Fruit fly (Drosophila melanogaster) whole organism, wandering third instar larva: Measurements from ENCODE around the gene NPFR.

ENCODE experiments used
- Abd-B ChIP-seq: fragments of >200 bp; optimal IDR thresholded peaks from 2 replicates; lab custom pipeline; 2017; ENCODE audit warnings: missing biosample characterization, missing genetic modification characterization
- CG32264 ChIP-seq: fragments of 200-800 bp; sonication (Bioruptor generic); optimal IDR thresholded peaks from 2 replicates; lab custom pipeline; 2016; ENCODE audit warnings: missing biosample characterization, missing genetic modification characterization
- CrebA ChIP-seq: fragments of 200-800 bp; sonication (Bioruptor generic); optimal IDR thresholded peaks from 2 replicates; lab custom pipeline; 2016; ENCODE audit warnings: missing biosample characterization, mild to moderate bottlenecking, missing genetic modification characterization, borderline replicate concordance
- Dfd ChIP-seq: fragments of >200 bp; optimal IDR thresholded peaks from 2 replicates; lab custom pipeline; 2017; ENCODE audit warnings: missing biosample characterization, missing genetic modification characterization
- Dif ChIP-seq: fragments of 200-275, 200-300 bp; sonication (Bioruptor generic); optimal IDR thresholded peaks from 2 replicates; lab custom pipeline; 2018; ENCODE audit warnings: missing biosample characterization, missing genetic modification characterization; ENCODE audit not compliant: partially characterized antibody
- HLH106 ChIP-seq: fragments of 200-800 bp; optimal IDR thresholded peaks from 3 replicates; lab custom pipeline; 2019; ENCODE audit warnings: missing biosample characterization, mild to moderate bottlenecking, missing genetic modification characterization, moderate library complexity
- Hnf4 ChIP-seq: fragments of 200-800 bp; sonication (Bioruptor generic); optimal IDR thresholded peaks from 2 replicates; lab custom pipeline; 2016; ENCODE audit warnings: missing biosample characterization, mild to moderate bottlenecking, missing genetic modification characterization
- Hr78 ChIP-seq: fragments of >200 bp; optimal IDR thresholded peaks from 2 replicates; lab custom pipeline; 2017; ENCODE audit warnings: missing biosample characterization, missing genetic modification characterization
- Hr83 ChIP-seq: fragments of 200-300 bp; sonication (Bioruptor generic); optimal IDR thresholded peaks from 2 replicates; lab custom pipeline; 2016; ENCODE audit warnings: missing biosample characterization, mild to moderate bottlenecking, missing genetic modification characterization, moderate library complexity; ENCODE audit not compliant: poor library complexity, severe bottlenecking
- Mio ChIP-seq: sonication (Bioruptor generic); optimal IDR thresholded peaks from 2 replicates; lab custom pipeline; 2016; ENCODE audit warnings: missing biosample characterization, missing genetic modification characterization
- Myc ChIP-seq: fragments of >200 bp; optimal IDR thresholded peaks from 2 replicates; lab custom pipeline; 2017
- N ChIP-seq: fragments of >200 bp; optimal IDR thresholded peaks from 2 replicates; lab custom pipeline; 2018; ENCODE audit warnings: missing biosample characterization, missing external identifiers, missing genetic modification characterization
- OdsH ChIP-seq: fragments of 200-800 bp; sonication (Bioruptor generic); optimal IDR thresholded peaks from 2 replicates; lab custom pipeline; 2016; ENCODE audit warnings: missing biosample characterization, mild to moderate bottlenecking, missing genetic modification characterization
- Rel ChIP-seq, 2 experiments: fragments of 200-800 bp; sonication (Bioruptor generic) in 1 of 2; optimal IDR thresholded peaks; 2 replicates in 1 of 2; 3 replicates in 1 of 2; lab custom pipeline; 2016 to 2019; ENCODE audit warnings: mild to moderate bottlenecking in 2 of 2, missing biosample characterization in 2 of 2, missing genetic modification characterization in 2 of 2, moderate library complexity in 1 of 2
- Vsx2 ChIP-seq: fragments of 200-300, 225-300 bp; sonication (Bioruptor generic); optimal IDR thresholded peaks from 2 replicates; lab custom pipeline; 2018; ENCODE audit warnings: missing biosample characterization, missing genetic modification characterization; ENCODE audit not compliant: partially characterized antibody
- br ChIP-seq: fragments of 200-800 bp; sonication (Bioruptor generic); optimal IDR thresholded peaks from 2 replicates; lab custom pipeline; 2016; ENCODE audit warnings: missing biosample characterization, missing genetic modification characterization
- brk ChIP-seq: fragments of 200-800 bp; sonication (Bioruptor generic); optimal IDR thresholded peaks from 2 replicates; lab custom pipeline; 2016; ENCODE audit warnings: missing biosample characterization, mild to moderate bottlenecking, missing genetic modification characterization
- dl ChIP-seq, 2 experiments: fragments of 175-275, 200-275 bp in 1 of 2; fragments of 200-275 bp in 1 of 2; sonication (Bioruptor generic); optimal IDR thresholded peaks; lab custom pipeline; 2018; ENCODE audit warnings: mild to moderate bottlenecking in 2 of 2, missing biosample characterization in 2 of 2, missing genetic modification characterization in 2 of 2, moderate library complexity in 2 of 2; ENCODE audit not compliant: partially characterized antibody in 2 of 2, insufficient read depth in 1 of 2
- dmrt93B ChIP-seq: fragments of 200-800 bp; sonication (Bioruptor generic); optimal IDR thresholded peaks from 2 replicates; lab custom pipeline; 2018; ENCODE audit warnings: missing biosample characterization, mild to moderate bottlenecking, missing genetic modification characterization
- dsf ChIP-seq: sonication (Bioruptor generic); optimal IDR thresholded peaks from 2 replicates; lab custom pipeline; 2016; ENCODE audit warnings: missing biosample characterization, missing genetic modification characterization, borderline replicate concordance
- foxo ChIP-seq, 2 experiments: fragments of 200-800 bp; sonication (Bioruptor generic); optimal IDR thresholded peaks; 2 replicates in 1 of 2; 3 replicates in 1 of 2; lab custom pipeline; 2016 to 2017; ENCODE audit warnings: missing biosample characterization in 2 of 2, missing genetic modification characterization in 2 of 2
- fru ChIP-seq: fragments of 200-800 bp; sonication (Bioruptor generic); optimal IDR thresholded peaks from 3 replicates; lab custom pipeline; 2016; ENCODE audit warnings: missing biosample characterization, mild to moderate bottlenecking, missing genetic modification characterization
- h ChIP-seq: fragments of 200-800 bp; sonication (Bioruptor generic); optimal IDR thresholded peaks from 3 replicates; lab custom pipeline; 2016; ENCODE audit warnings: missing biosample characterization, mild to moderate bottlenecking, missing genetic modification characterization
- jim ChIP-seq: fragments of 175-275, 200-325 bp; sonication (Bioruptor generic); optimal IDR thresholded peaks from 2 replicates; lab custom pipeline; 2016; ENCODE audit warnings: missing biosample characterization, mild to moderate bottlenecking, missing genetic modification characterization
- lola ChIP-seq: fragments of >200 bp; optimal IDR thresholded peaks from 2 replicates; lab custom pipeline; 2017; ENCODE audit warnings: missing biosample characterization, missing genetic modification characterization
- pan ChIP-seq: fragments of >200 bp; optimal IDR thresholded peaks from 2 replicates; lab custom pipeline; 2017
- psq ChIP-seq: fragments of 200-800 bp; sonication (Bioruptor generic); optimal IDR thresholded peaks from 3 replicates; lab custom pipeline; 2017; ENCODE audit warnings: missing biosample characterization, mild to moderate bottlenecking, missing genetic modification characterization, moderate library complexity
- sage ChIP-seq: fragments of 200-800 bp; sonication (Bioruptor generic); optimal IDR thresholded peaks from 2 replicates; lab custom pipeline; 2016; ENCODE audit warnings: missing biosample characterization, mild to moderate bottlenecking, missing genetic modification characterization
- sv ChIP-seq: fragments of 200-800 bp; sonication (Bioruptor generic); optimal IDR thresholded peaks from 3 replicates; lab custom pipeline; 2016; ENCODE audit warnings: missing biosample characterization, missing genetic modification characterization
- tai ChIP-seq: sonication (Bioruptor generic); optimal IDR thresholded peaks from 2 replicates; lab custom pipeline; 2016; ENCODE audit warnings: missing biosample characterization, missing genetic modification characterization
- usp ChIP-seq: fragments of >200 bp; optimal IDR thresholded peaks from 2 replicates; lab custom pipeline; 2017; ENCODE audit warnings: missing biosample characterization, missing genetic modification characterization
- woc ChIP-seq: sonication (Bioruptor generic); optimal IDR thresholded peaks from 2 replicates; lab custom pipeline; 2016; ENCODE audit warnings: missing biosample characterization, mild to moderate bottlenecking, missing genetic modification characterization

The NPFR gene

DNA sequence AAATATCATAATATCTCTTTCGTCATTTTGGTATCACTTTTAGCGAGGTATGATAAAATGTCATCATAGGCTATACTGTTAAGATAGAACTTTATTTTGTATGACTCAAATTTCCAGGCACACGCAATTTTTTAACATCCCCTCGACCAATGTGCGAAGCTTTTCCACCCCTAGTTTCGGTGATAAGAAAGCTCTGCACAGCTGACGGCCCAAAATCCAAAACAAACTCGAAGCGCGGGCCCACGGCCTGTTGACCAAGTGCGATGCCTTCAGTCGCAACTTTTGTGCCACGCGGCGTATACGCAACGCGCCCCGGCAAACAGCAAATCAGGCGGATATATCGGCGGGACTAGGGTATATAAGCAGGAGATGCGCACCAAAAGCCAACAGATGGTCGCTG, at the start of gene NPFR:
Gene NPFR, plus strand, starts transcription at position 301 of the 400 bp plus-strand sequence.
- no peak for TF ChIP-seq sage (GFP tag; lab: Kevin White, UChicago)
- TF ChIP-seq Dfd (GFP tag; lab: Kevin White, UChicago) = no peak
- TF ChIP-seq Dif = no peak
- TF ChIP-seq psq (GFP tag; lab: Kevin White, UChicago) = no peak
- TF ChIP-seq HLH106 (tag; lab: Kevin White, UChicago) = no peak
- TF ChIP-seq Myc (lab: Kevin White, UChicago) = no peak
- no peak for TF ChIP-seq dsf (GFP tag; lab: Kevin White, UChicago)
- no peak for TF ChIP-seq Abd-B
- TF ChIP-seq Hr83 = no peak
- no peak for TF ChIP-seq woc (GFP tag; lab: Kevin White, UChicago)
- TF ChIP-seq fru (GFP tag; lab: Kevin White, UChicago) = no peak
- TF ChIP-seq foxo (GFP tag; optimal IDR thresholded peaks at IDR 0.05; lab: Kevin White, UChicago) = no peak
- no peak for TF ChIP-seq Mio (GFP tag; lab: Kevin White, UChicago)
- TF ChIP-seq brk (GFP tag; lab: Kevin White, UChicago) = no peak
- no peak for TF ChIP-seq dl (GFP tag; optimal IDR thresholded peaks at IDR 0.05; lab: Kevin White, UChicago; ENCODE audit: insufficient read depth in 1 of 2, partially characterized antibody in 2 of 2)
- TF ChIP-seq CG32264 (GFP tag; lab: Kevin White, UChicago) = no peak
- no peak for TF ChIP-seq Rel (GFP tag; optimal IDR thresholded peaks at IDR 0.05; lab: Kevin White, UChicago)
- TF ChIP-seq Rel (tag; optimal IDR thresholded peaks at IDR 0.05; lab: Kevin White, UChicago) = no peak
- TF ChIP-seq, all 38 proteins: peak for 0

- TF ChIP-seq psq (GFP tag; lab: Kevin White, UChicago) = no peak
These were observed 45.3 kb upstream of the NPFR start for dm6 chr3R:6141768-6142167.

DNA sequence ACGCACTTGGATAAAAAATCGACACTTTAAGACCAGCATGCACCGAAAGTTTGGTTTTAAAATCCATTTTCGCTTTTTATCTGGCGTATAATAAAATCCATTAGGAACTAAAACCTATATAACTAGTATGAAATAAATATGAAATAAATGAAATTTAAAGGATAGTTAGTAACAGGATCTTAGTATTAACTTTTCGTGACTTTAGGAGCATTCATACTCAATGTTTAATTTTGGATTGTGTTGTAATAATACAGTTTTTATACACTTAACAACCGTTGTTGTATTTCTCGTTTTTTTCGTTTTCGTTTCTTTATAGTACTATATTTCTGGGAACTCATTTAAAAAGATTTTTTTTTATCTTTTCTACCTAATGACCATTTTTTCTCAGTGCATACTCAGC, 38.0 kb upstream of the NPFR start:
- TF ChIP-seq Myc (lab: Kevin White, UChicago) = no peak
- no peak for TF ChIP-seq dmrt93B
- TF ChIP-seq tai (GFP tag; lab: Kevin White, UChicago) = no peak
- no peak for TF ChIP-seq dl (GFP tag; optimal IDR thresholded peaks at IDR 0.05; lab: Kevin White, UChicago; ENCODE audit: insufficient read depth in 1 of 2, partially characterized antibody in 2 of 2)
- TF ChIP-seq woc (GFP tag; lab: Kevin White, UChicago) = no peak
- no peak for TF ChIP-seq OdsH (GFP tag; lab: Kevin White, UChicago)
- TF ChIP-seq CG32264 (GFP tag; lab: Kevin White, UChicago) = no peak
- TF ChIP-seq sage (GFP tag; lab: Kevin White, UChicago) = no peak

DNA sequence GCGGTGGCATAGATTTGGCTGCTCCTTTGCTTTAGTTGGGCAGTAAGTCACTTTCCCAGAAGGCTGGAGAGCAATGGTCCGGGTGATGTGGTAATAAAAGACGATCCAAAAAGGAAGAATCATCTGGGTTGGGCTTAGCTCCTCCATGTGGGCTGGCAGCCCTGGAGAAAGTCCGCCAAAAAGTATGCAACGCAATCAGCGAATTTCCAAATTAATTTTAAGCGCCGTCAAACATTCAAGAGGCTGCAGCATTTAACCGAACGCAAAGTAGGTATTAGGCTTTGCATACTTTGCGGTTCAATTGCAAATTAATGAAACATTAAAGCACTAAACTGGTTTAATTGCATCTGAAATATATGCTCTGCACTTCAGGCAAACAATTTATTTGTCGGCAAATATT, 37.5 kb upstream of the NPFR start:
- peak; percentile 74 for TF ChIP-seq N
- no peak for TF ChIP-seq Mio (GFP tag; lab: Kevin White, UChicago)
- TF ChIP-seq br (GFP tag; lab: Kevin White, UChicago) = no peak
- TF ChIP-seq Abd-B = no peak
- peak; percentile 65 for TF ChIP-seq Vsx2 (GFP tag; lab: Kevin White, UChicago)
- TF ChIP-seq pan (lab: Kevin White, UChicago) = no peak
- peak; percentile 19 for TF ChIP-seq Dif
- TF ChIP-seq Myc (lab: Kevin White, UChicago) = peak; percentile 84
- peak; percentile 96 for TF ChIP-seq lola
- no peak for TF ChIP-seq woc (GFP tag; lab: Kevin White, UChicago)
- TF ChIP-seq dmrt93B = no peak
- TF ChIP-seq, all 38 proteins: peak for 5

- TF ChIP-seq Mio (GFP tag; lab: Kevin White, UChicago) (no peak), tai (GFP tag; lab: Kevin White, UChicago) (no peak), dsf (GFP tag; lab: Kevin White, UChicago) (no peak), Myc (lab: Kevin White, UChicago) (no peak), sv (GFP tag; lab: Kevin White, UChicago) (no peak), br (GFP tag; lab: Kevin White, UChicago) (no peak), woc (GFP tag; lab: Kevin White, UChicago) (no peak), CrebA (GFP tag; lab: Kevin White, UChicago) (no peak), fru (GFP tag; lab: Kevin White, UChicago) (no peak), h (GFP tag; lab: Kevin White, UChicago) (no peak), Hnf4 (GFP tag; lab: Kevin White, UChicago) (no peak), Hr78 (GFP tag; lab: Kevin White, UChicago) (no peak), jim (no peak), brk (GFP tag; lab: Kevin White, UChicago) (no peak), dl (GFP tag; optimal IDR thresholded peaks at IDR 0.05; lab: Kevin White, UChicago; ENCODE audit: insufficient read depth in 1 of 2, partially characterized antibody in 2 of 2) (no peak), usp (GFP tag; lab: Kevin White, UChicago) (no peak)
These were observed 33.5 kb upstream of the NPFR start for dm6 chr3R:6153574-6153973.
